Worm (Caenorhabditis elegans) whole organism, L4 larva: Measurements from ENCODE around the gene C28D4.5.

ENCODE experiments used
- Y75B8A.6 ChIP-seq: fragments of 200-800 bp; sonication (Bioruptor generic); IDR thresholded peaks from 2 replicates; pipeline ENCODE4 v1.3.6; 2022; ENCODE audit warnings: missing genetic modification reagents, missing genetic modification characterization, missing compliant biosample characterization
- ceh-28 ChIP-seq: fragments of 150-350 bp; optimal IDR thresholded peaks from 2 replicates; lab custom pipeline; 2014; ENCODE audit warnings: missing biosample characterization, missing genetic modification reagents, missing genetic modification characterization
- daf-19 ChIP-seq: fragments of 200-800 bp; sonication (Bioruptor generic); conservative IDR thresholded peaks from 2 replicates; pipeline ENCODE4 v1.3.6; 2022; ENCODE audit warnings: missing genetic modification characterization, missing compliant biosample characterization
- lin-15B ChIP-seq: fragments of 150-350 bp; sonication (generic microtip); optimal IDR thresholded peaks from 3 replicates; lab custom pipeline; 2014; ENCODE audit warnings: missing biosample characterization, missing genetic modification characterization
- skn-1 ChIP-seq: fragments of 150-350 bp; optimal IDR thresholded peaks from 2 replicates; lab custom pipeline; 2014; ENCODE audit warnings: missing biosample characterization, missing genetic modification characterization

- TF ChIP-seq skn-1 (tag; lab: Kevin White, UChicago): no peak
- TF ChIP-seq daf-19: no peak
- TF ChIP-seq Y75B8A.6 (GFP tag; lab: Robert Waterston, UW): no peak
- no peak for TF ChIP-seq lin-15B (tag; lab: Kevin White, UChicago)
- TF ChIP-seq ceh-28: no peak
Observed at ce11 chrIV:9742883-9743282, 3.8 kb downstream of the C28D4.5 start, which contains the start of gene C28D4.7.
